Fruit fly (Drosophila melanogaster) whole organism, prepupa: ENCODE data around the gene Taf4.
A peak's percentile ranks its signal among the peaks of the same experiment; 100 is the strongest.

Experiments used
- Hr4 ChIP-seq: fragments of 200-800 bp; sonication (Bioruptor generic); optimal IDR thresholded peaks from 3 replicates; lab custom pipeline; 2016; ENCODE audit warnings: missing biosample characterization, missing genetic modification characterization
- Met ChIP-seq: fragments of 200-800 bp; sonication (Bioruptor generic); optimal IDR thresholded peaks from 3 replicates; lab custom pipeline; 2016; ENCODE audit warnings: missing biosample characterization, missing genetic modification characterization

DNA sequence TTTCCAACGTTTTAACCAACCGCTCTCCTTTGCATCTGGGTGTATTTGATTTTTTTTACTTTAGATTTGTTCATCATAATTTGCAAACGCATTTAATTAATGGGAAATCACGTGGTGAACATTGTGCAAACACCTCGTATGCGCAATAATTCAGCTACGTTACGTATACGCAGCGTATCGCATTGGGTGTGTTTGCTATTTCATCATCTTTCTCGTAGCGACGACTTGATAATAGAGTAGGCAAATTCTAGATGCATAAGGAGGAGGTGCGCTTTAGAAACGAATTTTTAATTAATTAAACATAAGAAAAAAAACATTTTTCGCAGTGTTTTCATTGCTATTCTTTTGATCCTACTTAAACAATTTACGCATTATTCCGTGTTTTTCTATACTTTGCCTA, 40.6 kb downstream of the Taf4 start:
- TF ChIP-seq Met (GFP tag; lab: Kevin White, UChicago) = peak; percentile 18
- TF ChIP-seq Hr4 (GFP tag; lab: Kevin White, UChicago) = no peak
